Worm (Caenorhabditis elegans) whole organism, L2 larva: ENCODE results near the gene M88.4.

ENCODE experiments used
- egl-27 ChIP-seq: sonication (generic microtip); optimal IDR thresholded peaks from 3 replicates; lab custom pipeline; 2017; ENCODE audit warnings: missing biosample characterization, missing genetic modification reagents, missing genetic modification characterization
- nhr-237 ChIP-seq: fragments of 150-350 bp; optimal IDR thresholded peaks from 2 replicates; lab custom pipeline; 2014; ENCODE audit warnings: missing biosample characterization, missing genetic modification characterization

DNA sequence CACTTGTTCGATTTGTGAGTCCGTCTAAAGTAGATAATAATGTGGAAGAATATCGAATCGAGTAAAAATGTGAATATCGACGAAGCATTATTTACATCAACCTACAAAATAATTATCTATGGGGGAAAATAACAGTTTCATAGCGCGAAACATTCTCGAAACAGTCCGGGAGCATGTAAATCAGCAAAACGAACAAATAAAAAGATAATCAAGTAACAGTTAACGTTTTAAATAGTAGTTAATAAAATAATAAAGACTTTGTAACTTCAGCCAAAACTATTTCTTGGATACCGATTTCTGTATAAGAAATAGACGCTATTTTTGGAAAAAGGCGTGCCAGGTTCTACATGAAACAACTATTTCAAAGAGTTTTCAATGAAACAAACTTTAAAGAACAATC is 19.2 kb downstream of the M88.4 start, which contains the start of gene mlcd-1:
- no peak for TF ChIP-seq egl-27 (tag; lab: Kevin White, UChicago)
- TF ChIP-seq nhr-237 (tag; lab: Kevin White, UChicago) = no peak
